Worm (Caenorhabditis elegans) whole organism, L4 larva: ENCODE measurements around the gene mam-7.

Experiments
- D1046.2 ChIP-seq: fragments of 200-800 bp; sonication (Bioruptor generic); IDR thresholded peaks from 2 replicates; pipeline ENCODE4 v1.3.6; 2022; ENCODE audit warnings: missing genetic modification characterization, missing compliant biosample characterization
- F26F4.8 ChIP-seq: fragments of 200-800 bp; sonication (Bioruptor generic); conservative IDR thresholded peaks from 2 replicates; pipeline ENCODE4 v1.3.6; 2022; ENCODE audit warnings: missing genetic modification characterization, missing compliant biosample characterization
- F37D6.2 ChIP-seq: sonication (generic microtip); optimal IDR thresholded peaks from 2 replicates; lab custom pipeline; 2016; ENCODE audit warnings: mild to moderate bottlenecking, missing genetic modification characterization, missing compliant biosample characterization
- F49E8.2 ChIP-seq: sonication (generic microtip); optimal IDR thresholded peaks from 2 replicates; lab custom pipeline; 2016; ENCODE audit warnings: missing compliant biosample characterization, mild to moderate bottlenecking, missing genetic modification characterization, borderline replicate concordance
- Y105C5A.15 ChIP-seq: fragments of 200-800 bp; sonication (Bioruptor generic); IDR thresholded peaks from 2 replicates; pipeline ENCODE4 v1.3.6; 2022; ENCODE audit warnings: missing genetic modification characterization, missing compliant biosample characterization
- Y5F2A.4 ChIP-seq: fragments of 200-800 bp; sonication (Bioruptor generic); optimal IDR thresholded peaks from 2 replicates; lab custom pipeline; 2018; ENCODE audit warnings: mild to moderate bottlenecking, missing genetic modification characterization, missing compliant biosample characterization
- aha-1 ChIP-seq: fragments of 150-350 bp; peaks from one replicate; lab custom pipeline; 2014; ENCODE audit warnings: missing biosample characterization, missing genetic modification characterization
- arid-1 ChIP-seq: fragments of 200-800 bp; sonication (Bioruptor generic); conservative IDR thresholded peaks from 2 replicates; pipeline ENCODE4 v1.3.6; 2022; ENCODE audit warnings: missing genetic modification reagents, missing genetic modification characterization, missing compliant biosample characterization
- ceh-32 ChIP-seq: sonication (generic microtip); optimal IDR thresholded peaks from 2 replicates; lab custom pipeline; 2016; ENCODE audit warnings: mild to moderate bottlenecking, missing genetic modification characterization, missing compliant biosample characterization; ENCODE audit not compliant: poor library complexity
- ceh-44 ChIP-seq: fragments of 200-800 bp; sonication (Bioruptor generic); IDR thresholded peaks from 2 replicates; pipeline ENCODE4 v1.3.6; 2022; ENCODE audit warnings: missing genetic modification reagents, missing genetic modification characterization, missing compliant biosample characterization
- ceh-62 ChIP-seq: sonication (generic microtip); optimal IDR thresholded peaks from 2 replicates; lab custom pipeline; 2017; ENCODE audit warnings: missing biosample characterization, missing genetic modification characterization
- ces-1 ChIP-seq: fragments of 150-350 bp; sonication (generic microtip); optimal IDR thresholded peaks from 4 replicates; lab custom pipeline; 2014; ENCODE audit warnings: missing biosample characterization, missing genetic modification reagents, missing genetic modification characterization
- daf-12 ChIP-seq: fragments of 150-350 bp; optimal IDR thresholded peaks from 2 replicates; lab custom pipeline; 2014; ENCODE audit warnings: missing biosample characterization, missing genetic modification reagents, missing genetic modification characterization
- daf-16 ChIP-seq, 3 experiments: sonication (generic microtip); optimal IDR thresholded peaks; 2 replicates each; lab custom pipeline; 2016 to 2017; ENCODE audit warnings: missing genetic modification characterization in 3 of 3, missing genetic modification reagents in 3 of 3, mild to moderate bottlenecking in 2 of 3, missing compliant biosample characterization in 2 of 3, missing biosample characterization in 1 of 3, moderate library complexity in 1 of 3
- daf-19 ChIP-seq: fragments of 200-800 bp; sonication (Bioruptor generic); conservative IDR thresholded peaks from 2 replicates; pipeline ENCODE4 v1.3.6; 2022; ENCODE audit warnings: missing genetic modification characterization, missing compliant biosample characterization
- dpl-1 ChIP-seq: fragments of 150-350 bp; optimal IDR thresholded peaks from 2 replicates; lab custom pipeline; 2014; ENCODE audit warnings: missing biosample characterization, missing genetic modification reagents, missing genetic modification characterization
- duxl-1 ChIP-seq: sonication (generic microtip); optimal IDR thresholded peaks from 2 replicates; lab custom pipeline; 2016; ENCODE audit warnings: mild to moderate bottlenecking, missing genetic modification characterization, moderate library complexity, missing compliant biosample characterization; ENCODE audit not compliant: poor library complexity
- dve-1 ChIP-seq: sonication (generic microtip); optimal IDR thresholded peaks from 2 replicates; lab custom pipeline; 2017; ENCODE audit warnings: antibody characterized with exemption, mild to moderate bottlenecking, missing genetic modification characterization, missing compliant biosample characterization; ENCODE audit not compliant: insufficient read depth
- hlh-11 ChIP-seq: fragments of 200-800 bp; sonication (Bioruptor generic); optimal IDR thresholded peaks from 2 replicates; lab custom pipeline; 2018; ENCODE audit warnings: mild to moderate bottlenecking, missing genetic modification characterization, missing compliant biosample characterization
- jun-1 ChIP-seq: fragments of 150-350 bp; optimal IDR thresholded peaks from 2 replicates; lab custom pipeline; 2014; ENCODE audit warnings: missing biosample characterization, missing genetic modification reagents, missing genetic modification characterization
- lin-13 ChIP-seq: fragments of 150-350 bp; optimal IDR thresholded peaks from 2 replicates; lab custom pipeline; 2014; ENCODE audit warnings: missing biosample characterization, missing genetic modification reagents, missing genetic modification characterization
- lin-15B ChIP-seq: fragments of 150-350 bp; sonication (generic microtip); optimal IDR thresholded peaks from 3 replicates; lab custom pipeline; 2014; ENCODE audit warnings: missing biosample characterization, missing genetic modification characterization
- lin-29 ChIP-seq: fragments of 200-800 bp; sonication (Bioruptor generic); IDR thresholded peaks from 2 replicates; pipeline ENCODE4 v1.3.6; 2022; ENCODE audit warnings: missing genetic modification reagents, missing genetic modification characterization, missing compliant biosample characterization
- lin-38 ChIP-seq: fragments of 200-800 bp; sonication (Bioruptor generic); IDR thresholded peaks from 2 replicates; pipeline ENCODE4 v1.3.6; 2022; ENCODE audit warnings: missing genetic modification reagents, missing genetic modification characterization, missing compliant biosample characterization
- lir-3 ChIP-seq: sonication (generic microtip); optimal IDR thresholded peaks from 2 replicates; lab custom pipeline; 2016; ENCODE audit warnings: mild to moderate bottlenecking, missing genetic modification characterization, missing compliant biosample characterization
- madf-5 ChIP-seq, 2 experiments: fragments of 200-800 bp; sonication (Bioruptor generic); IDR thresholded peaks; 2 replicates each; pipeline ENCODE4 v1.3.6; 2022; ENCODE audit warnings: missing compliant biosample characterization in 2 of 2, missing genetic modification characterization in 2 of 2
- mdl-1 ChIP-seq, 2 experiments: fragments of 150-350 bp in 1 of 2; sonication (generic microtip) in 1 of 2; optimal IDR thresholded peaks; 2 replicates each; lab custom pipeline; 2014 to 2017; ENCODE audit warnings: missing biosample characterization in 2 of 2, missing genetic modification characterization in 2 of 2
- mep-1 ChIP-seq: fragments of 150-350 bp; sonication (generic microtip); optimal IDR thresholded peaks from 3 replicates; lab custom pipeline; 2014; ENCODE audit warnings: missing biosample characterization, missing genetic modification characterization
- mxl-3 ChIP-seq: fragments of 200-800 bp; sonication (Bioruptor generic); optimal IDR thresholded peaks from 2 replicates; lab custom pipeline; 2018; ENCODE audit warnings: mild to moderate bottlenecking, missing genetic modification characterization, missing compliant biosample characterization
- nhr-102 ChIP-seq: sonication (generic microtip); optimal IDR thresholded peaks from 2 replicates; lab custom pipeline; 2016; ENCODE audit warnings: mild to moderate bottlenecking, missing genetic modification characterization, moderate library complexity, missing compliant biosample characterization
- nhr-11 ChIP-seq: fragments of 150-350 bp; optimal IDR thresholded peaks from 2 replicates; lab custom pipeline; 2014; ENCODE audit warnings: missing biosample characterization, missing genetic modification characterization
- nhr-28 ChIP-seq: fragments of 150-350 bp; optimal IDR thresholded peaks from 2 replicates; lab custom pipeline; 2014; ENCODE audit warnings: missing biosample characterization, missing genetic modification characterization
- nhr-6 ChIP-seq: fragments of 150-350 bp; optimal IDR thresholded peaks from 2 replicates; lab custom pipeline; 2014; ENCODE audit warnings: missing biosample characterization, missing genetic modification characterization
- nhr-76 ChIP-seq: fragments of 150-350 bp; optimal IDR thresholded peaks from 2 replicates; lab custom pipeline; 2014; ENCODE audit warnings: missing biosample characterization, missing genetic modification characterization
- saeg-2 ChIP-seq: fragments of 200-800 bp; sonication (Bioruptor generic); IDR thresholded peaks from 2 replicates; pipeline ENCODE4 v1.3.6; 2022; ENCODE audit warnings: missing genetic modification reagents, missing genetic modification characterization, missing compliant biosample characterization
- spr-3 ChIP-seq: fragments of 200-800 bp; sonication (Bioruptor generic); optimal IDR thresholded peaks from 2 replicates; lab custom pipeline; 2018; ENCODE audit warnings: mild to moderate bottlenecking, missing genetic modification characterization, missing compliant biosample characterization
- tag-97 ChIP-seq: fragments of 200-800 bp; sonication (Bioruptor generic); IDR thresholded peaks from 2 replicates; pipeline ENCODE4 v1.3.6; 2022; ENCODE audit warnings: missing genetic modification characterization, missing compliant biosample characterization
- tra-1 ChIP-seq: fragments of 200-800 bp; sonication (Bioruptor generic); IDR thresholded peaks from 2 replicates; pipeline ENCODE4 v1.3.6; 2022; ENCODE audit warnings: missing genetic modification reagents, missing genetic modification characterization, missing compliant biosample characterization
- unc-130 ChIP-seq: sonication (generic microtip); optimal IDR thresholded peaks from 2 replicates; lab custom pipeline; 2016; ENCODE audit warnings: missing genetic modification reagents, missing genetic modification characterization, missing compliant biosample characterization
- unc-39 ChIP-seq: sonication (generic microtip); optimal IDR thresholded peaks from 2 replicates; lab custom pipeline; 2017; ENCODE audit warnings: missing biosample characterization, missing genetic modification characterization
- zag-1 ChIP-seq: fragments of 150-350 bp; optimal IDR thresholded peaks from 2 replicates; lab custom pipeline; 2014; ENCODE audit warnings: missing biosample characterization, missing genetic modification characterization
- zfp-2 ChIP-seq: sonication (generic microtip); optimal IDR thresholded peaks from 2 replicates; lab custom pipeline; 2016; ENCODE audit warnings: mild to moderate bottlenecking, missing genetic modification characterization, missing compliant biosample characterization
- zfp-3 ChIP-seq: fragments of 200-800 bp; sonication (Bioruptor generic); conservative IDR thresholded peaks from 2 replicates; pipeline ENCODE4 v1.3.6; 2022; ENCODE audit warnings: missing genetic modification reagents, missing genetic modification characterization, missing compliant biosample characterization
- zip-11 ChIP-seq: fragments of 200-800 bp; sonication (Bioruptor generic); IDR thresholded peaks from 2 replicates; pipeline ENCODE4 v1.3.6; 2022; ENCODE audit warnings: missing genetic modification characterization, missing compliant biosample characterization
- zip-2 ChIP-seq: fragments of 150-350 bp; optimal IDR thresholded peaks from 2 replicates; lab custom pipeline; 2014; ENCODE audit warnings: missing biosample characterization, missing genetic modification characterization
- ztf-11 ChIP-seq: fragments of 150-350 bp; optimal IDR thresholded peaks from 2 replicates; lab custom pipeline; 2014; ENCODE audit warnings: missing biosample characterization, missing genetic modification characterization

Gene mam-7

DNA sequence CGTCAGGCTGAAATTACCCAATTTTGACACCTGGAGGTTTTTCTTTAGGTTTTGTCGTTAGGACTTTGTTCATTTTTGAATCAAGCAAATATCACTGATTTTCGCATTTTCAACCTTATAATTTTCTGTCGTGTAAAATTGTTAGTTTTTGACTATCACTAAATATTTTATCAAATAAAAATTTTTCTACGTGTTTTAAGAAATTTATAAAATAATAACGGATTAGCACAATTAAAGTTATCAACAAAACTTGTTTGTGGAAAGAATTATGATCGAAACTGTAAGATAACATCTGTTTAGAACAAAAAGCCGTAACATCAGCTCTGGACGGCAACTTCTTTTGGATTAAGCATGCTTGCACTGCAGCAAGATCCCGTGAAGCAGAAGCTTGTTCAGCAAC is 29.9 kb downstream of the mam-7 start, which contains the start of gene cbp-2:
Gene cbp-2, plus strand, starts transcription at position 301 of the 400 bp plus-strand sequence.
- TF ChIP-seq ces-1 (GFP tag; lab: Kevin White, UChicago), result no peak
- no peak for TF ChIP-seq nhr-102 (tag; lab: Kevin White, UChicago)
- TF ChIP-seq mdl-1 (tag; optimal IDR thresholded peaks at IDR 0.05; lab: Kevin White, UChicago), result no peak
- no peak for TF ChIP-seq zip-11 (GFP tag; lab: Robert Waterston, UW)
- no peak for TF ChIP-seq daf-19 (GFP tag; lab: Robert Waterston, UW)
- no peak for TF ChIP-seq madf-5 (GFP tag; IDR thresholded peaks at IDR 0.05; lab: Robert Waterston, UW)
- TF ChIP-seq tra-1, result no peak
- TF ChIP-seq ceh-62 (tag; lab: Kevin White, UChicago), result no peak
- TF ChIP-seq arid-1 (GFP tag; lab: Robert Waterston, UW), result no peak
- TF ChIP-seq unc-39, result no peak
- no peak for TF ChIP-seq nhr-76
- TF ChIP-seq F49E8.2 (tag; lab: Kevin White, UChicago), result no peak
- TF ChIP-seq saeg-2 (GFP tag; lab: Robert Waterston, UW), result no peak

DNA sequence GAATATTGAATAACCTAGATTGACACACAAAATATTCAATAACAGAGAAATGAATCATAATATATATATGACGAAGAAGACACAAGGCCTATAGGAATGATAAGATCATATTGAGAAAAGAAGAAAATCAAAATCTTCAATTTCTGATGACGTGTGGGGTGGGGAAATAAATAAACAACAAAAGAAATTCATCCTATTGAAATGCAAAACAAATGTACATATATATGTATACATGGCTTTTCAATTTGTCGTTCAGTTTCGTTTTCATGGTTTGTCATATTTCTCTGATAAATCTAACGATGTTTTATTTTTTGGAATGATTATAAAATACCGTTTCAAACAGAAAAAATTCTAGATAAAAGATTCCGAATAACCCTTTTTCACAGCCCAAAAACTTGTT is 33.7 kb downstream of the mam-7 start, which contains the start of gene ttr-3:
Gene ttr-3, minus strand, starts transcription at position 101 of the 400 bp plus-strand sequence.
- TF ChIP-seq mdl-1 (tag; optimal IDR thresholded peaks at IDR 0.05; lab: Kevin White, UChicago) (no peak), zfp-3 (GFP tag; lab: Robert Waterston, UW) (no peak), dve-1 (peak; percentile 25), mep-1 (no peak), nhr-6 (tag; lab: Kevin White, UChicago) (no peak)
- TF ChIP-seq, all 104 proteins: peak for 1

DNA sequence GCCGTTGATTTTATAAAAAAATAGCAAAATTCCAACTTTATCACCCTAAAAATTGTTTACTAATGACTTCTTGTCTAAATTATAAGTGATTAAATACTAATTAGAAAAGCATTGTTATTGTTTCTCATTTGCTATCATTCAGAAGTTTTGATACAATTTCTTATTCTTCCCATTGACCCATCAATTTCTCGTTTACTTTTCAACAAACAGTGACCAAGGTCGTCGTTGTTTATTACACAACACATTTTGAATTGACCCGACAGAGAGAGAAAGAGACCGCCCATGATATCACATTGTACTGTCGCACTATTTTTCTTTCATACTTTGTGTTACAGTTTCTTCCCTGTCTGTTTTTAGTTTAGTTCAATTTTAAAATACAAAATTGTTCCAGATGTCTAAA is 34.4 kb downstream of the mam-7 start, which contains the start of gene ttr-2:
Gene ttr-2, plus strand, starts transcription at position 392 of the 400 bp plus-strand sequence.
- TF ChIP-seq nhr-11 (tag; lab: Kevin White, UChicago) (no peak), Y5F2A.4 (GFP tag; lab: Kevin White, UChicago) (no peak), unc-130 (GFP tag; lab: Kevin White, UChicago) (no peak), daf-12 (tag; lab: Kevin White, UChicago) (no peak), zag-1 (tag; lab: Kevin White, UChicago) (no peak), mep-1 (peak; percentile 2), lin-13 (GFP tag; lab: Kevin White, UChicago) (no peak), zip-2 (no peak), ceh-44 (no peak), duxl-1 (tag; lab: Kevin White, UChicago) (no peak), tag-97 (no peak), lir-3 (no peak), ceh-32 (tag; lab: Kevin White, UChicago) (no peak), nhr-28 (tag; lab: Kevin White, UChicago) (peak; percentile 42), ztf-11 (no peak), D1046.2 (GFP tag; lab: Robert Waterston, UW) (no peak), F26F4.8 (no peak)

- TF ChIP-seq dve-1 (no peak), F37D6.2 (no peak), mep-1 (no peak), lin-38 (no peak), hlh-11 (tag; lab: Kevin White, UChicago) (no peak), lin-15B (tag; lab: Kevin White, UChicago) (no peak), dpl-1 (GFP tag; lab: Kevin White, UChicago) (no peak), D1046.2 (GFP tag; lab: Robert Waterston, UW) (no peak), mxl-3 (GFP tag; lab: Kevin White, UChicago) (no peak), daf-16 (GFP tag; optimal IDR thresholded peaks at IDR 0.05; lab: Kevin White, UChicago) (no peak), daf-16 (tag; optimal IDR thresholded peaks at IDR 0.05; lab: Kevin White, UChicago) (no peak), jun-1 (tag; lab: Kevin White, UChicago) (no peak), madf-5 (GFP tag; IDR thresholded peaks at IDR 0.05; lab: Robert Waterston, UW) (no peak), spr-3 (GFP tag; lab: Kevin White, UChicago) (no peak), aha-1 (tag; lab: Kevin White, UChicago) (no peak), nhr-76 (no peak), zfp-2 (tag; lab: Kevin White, UChicago) (no peak), Y105C5A.15 (GFP tag; lab: Robert Waterston, UW) (no peak), lin-29 (GFP tag; lab: Robert Waterston, UW) (no peak)
- TF ChIP-seq, all 104 proteins: peak for 0
Observed at ce11 chrIII:9928777-9929176, 35.8 kb downstream of the mam-7 start, which contains the start of gene ttr-1. TSS of gene ttr-1 (plus strand) at chrIII:9929077.
